Worm (Caenorhabditis elegans) whole organism, early embryonic: ENCODE measurements around the gene tmem-184.

Source experiments
- B0310.2 ChIP-seq: sonication (generic microtip); optimal IDR thresholded peaks from 2 replicates; lab custom pipeline; 2016; ENCODE audit warnings: mild to moderate bottlenecking, missing genetic modification characterization, missing compliant biosample characterization
- F13C5.2 ChIP-seq: sonication (generic microtip); optimal IDR thresholded peaks from 2 replicates; lab custom pipeline; 2017; ENCODE audit warnings: mild to moderate bottlenecking, missing genetic modification characterization, inconsistent platforms, missing compliant biosample characterization
- aly-1 ChIP-seq: sonication (generic microtip); optimal IDR thresholded peaks from 2 replicates; lab custom pipeline; 2016; ENCODE audit warnings: missing genetic modification characterization, missing compliant biosample characterization
- ama-1 ChIP-seq: fragments of 150-350 bp; optimal IDR thresholded peaks from 2 replicates; lab custom pipeline; 2014
- ceh-13 ChIP-seq: fragments of 200-800 bp; sonication (Bioruptor generic); optimal IDR thresholded peaks from 2 replicates; lab custom pipeline; 2018; ENCODE audit warnings: mild to moderate bottlenecking, missing genetic modification characterization, missing compliant biosample characterization
- flt-1 ChIP-seq: fragments of 200-800 bp; sonication (Bioruptor generic); IDR thresholded peaks from 2 replicates; pipeline ENCODE4 v1.3.6; 2022; ENCODE audit warnings: missing genetic modification characterization, missing compliant biosample characterization
- hmbx-1 ChIP-seq: sonication (generic microtip); optimal IDR thresholded peaks from 2 replicates; lab custom pipeline; 2016; ENCODE audit warnings: mild to moderate bottlenecking, missing genetic modification characterization, missing compliant biosample characterization
- hmg-4 ChIP-seq: fragments of 200-800 bp; sonication (Bioruptor generic); optimal IDR thresholded peaks from 2 replicates; lab custom pipeline; 2018; ENCODE audit warnings: mild to moderate bottlenecking, missing genetic modification characterization, missing compliant biosample characterization
- hnd-1 ChIP-seq: sonication (generic microtip); optimal IDR thresholded peaks from 2 replicates; lab custom pipeline; 2016; ENCODE audit warnings: missing genetic modification characterization, missing compliant biosample characterization
- scrt-1 ChIP-seq: fragments of 200-800 bp; sonication (Bioruptor generic); IDR thresholded peaks from 2 replicates; pipeline ENCODE4 v1.3.6; 2022; ENCODE audit warnings: missing genetic modification characterization, missing compliant biosample characterization
- tbx-37 ChIP-seq: fragments of 200-800 bp; sonication (Bioruptor generic); conservative IDR thresholded peaks from 2 replicates; pipeline ENCODE4 v1.3.6; 2022; ENCODE audit warnings: missing genetic modification reagents, missing genetic modification characterization, missing compliant biosample characterization
- tra-4 ChIP-seq: sonication (generic microtip); optimal IDR thresholded peaks from 2 replicates; lab custom pipeline; 2017; ENCODE audit warnings: missing genetic modification characterization, missing compliant biosample characterization

ce11 chrX:14680474-14680873, 26.2 kb downstream of the tmem-184 start:
- TF ChIP-seq hmbx-1 (tag; lab: Kevin White, UChicago), result no peak
- no peak for TF ChIP-seq flt-1 (GFP tag; lab: Robert Waterston, UW)
- TF ChIP-seq B0310.2, result no peak
- TF ChIP-seq ama-1 (lab: Kevin White, UChicago), result no peak
- TF ChIP-seq tbx-37, result no peak
- TF ChIP-seq hnd-1 (tag; lab: Kevin White, UChicago), result no peak
- TF ChIP-seq tra-4 (tag; lab: Kevin White, UChicago), result no peak
- TF ChIP-seq hmg-4 (GFP tag; lab: Kevin White, UChicago), result no peak
- TF ChIP-seq ceh-13, result no peak
- no peak for TF ChIP-seq aly-1 (tag; lab: Kevin White, UChicago)
- no peak for TF ChIP-seq scrt-1 (GFP tag; lab: Robert Waterston, UW)
- no peak for TF ChIP-seq F13C5.2 (tag; lab: Kevin White, UChicago)
